Fruit fly (Drosophila melanogaster) whole organism, embryonic: ENCODE measurements around the gene in.

ENCODE experiments used
- B-H1 ChIP-seq: fragments of 200-800 bp; sonication (Bioruptor generic); IDR thresholded peaks from 3 replicates; pipeline ENCODE4 v1.3.6; 2022; ENCODE audit warnings: missing biosample characterization, missing genetic modification characterization
- CG10209 ChIP-seq: fragments of 200-800 bp; sonication (Bioruptor generic); optimal IDR thresholded peaks from 3 replicates; lab custom pipeline; 2017; ENCODE audit warnings: missing biosample characterization, mild to moderate bottlenecking, missing genetic modification characterization, missing genetic modification reagents
- CG11695 ChIP-seq: fragments of 200-800 bp; sonication (Bioruptor generic); IDR thresholded peaks from 3 replicates; pipeline ENCODE4 v1.3.6; 2022; ENCODE audit warnings: missing biosample characterization, missing genetic modification characterization
- CG12391 ChIP-seq: fragments of 200-800 bp; sonication (Bioruptor generic); optimal IDR thresholded peaks from 3 replicates; lab custom pipeline; 2018; ENCODE audit warnings: missing biosample characterization, mild to moderate bottlenecking, missing genetic modification characterization, moderate library complexity
- CG17568 ChIP-seq: fragments of 200-800 bp; sonication (Bioruptor generic); optimal IDR thresholded peaks from 2 replicates; lab custom pipeline; 2018; ENCODE audit warnings: missing biosample characterization, mild to moderate bottlenecking, missing genetic modification characterization, moderate library complexity
- CG32532 ChIP-seq: fragments of 200-800 bp; sonication (Bioruptor generic); IDR thresholded peaks from 2 replicates; pipeline ENCODE4 v1.3.6; 2022; ENCODE audit warnings: missing biosample characterization, missing genetic modification characterization
- CG3281 ChIP-seq: fragments of 200-800 bp; sonication (Bioruptor generic); optimal IDR thresholded peaks from 3 replicates; lab custom pipeline; 2017; ENCODE audit warnings: missing biosample characterization, mild to moderate bottlenecking, missing genetic modification characterization
- CG3838 ChIP-seq: fragments of 200-800 bp; sonication (Bioruptor generic); optimal IDR thresholded peaks from 3 replicates; lab custom pipeline; 2016; ENCODE audit warnings: missing biosample characterization, missing genetic modification characterization
- CG4282 ChIP-seq: fragments of 200-800 bp; sonication (Bioruptor generic); optimal IDR thresholded peaks from 2 replicates; lab custom pipeline; 2016; ENCODE audit warnings: missing biosample characterization, missing genetic modification characterization
- CG4424 ChIP-seq: fragments of 200-800 bp; sonication (Bioruptor generic); optimal IDR thresholded peaks from 3 replicates; lab custom pipeline; 2016; ENCODE audit warnings: missing biosample characterization, missing genetic modification characterization
- CG6765 ChIP-seq: fragments of 200-800 bp; sonication (Bioruptor generic); optimal IDR thresholded peaks from 3 replicates; lab custom pipeline; 2017; ENCODE audit warnings: missing biosample characterization, mild to moderate bottlenecking, missing genetic modification characterization
- CG7372 ChIP-seq: fragments of 200-800 bp; sonication (Bioruptor generic); IDR thresholded peaks from 2 replicates; pipeline ENCODE4 v1.3.6; 2022; ENCODE audit warnings: missing biosample characterization, missing genetic modification characterization
- CG7745 ChIP-seq: fragments of 200-800 bp; sonication (Bioruptor generic); optimal IDR thresholded peaks from 2 replicates; lab custom pipeline; 2018; ENCODE audit warnings: missing biosample characterization, mild to moderate bottlenecking, missing genetic modification characterization, moderate library complexity
- CG7839 ChIP-seq: fragments of 200-800 bp; sonication (Bioruptor generic); optimal IDR thresholded peaks from 3 replicates; lab custom pipeline; 2018; ENCODE audit warnings: missing biosample characterization, mild to moderate bottlenecking, missing genetic modification characterization, moderate library complexity
- CG8359 ChIP-seq: fragments of 200-800 bp; sonication (Bioruptor generic); optimal IDR thresholded peaks from 2 replicates; lab custom pipeline; 2017; ENCODE audit warnings: missing biosample characterization, mild to moderate bottlenecking, missing genetic modification characterization, borderline replicate concordance
- CG9215 ChIP-seq: fragments of 200-800 bp; sonication (Bioruptor generic); IDR thresholded peaks from 2 replicates; pipeline ENCODE4 v1.3.6; 2022; ENCODE audit warnings: missing biosample characterization, missing genetic modification characterization
- CG9932 ChIP-seq: fragments of 200-800 bp; sonication (Bioruptor generic); IDR thresholded peaks from 2 replicates; pipeline ENCODE4 v1.3.6; 2022; ENCODE audit warnings: missing biosample characterization, missing genetic modification characterization
- Dek ChIP-seq: fragments of 200-800 bp; sonication (Bioruptor generic); optimal IDR thresholded peaks from 3 replicates; lab custom pipeline; 2019; ENCODE audit warnings: missing biosample characterization, mild to moderate bottlenecking, missing genetic modification characterization, moderate library complexity
- Dip2 ChIP-seq: fragments of 200-800 bp; sonication (Bioruptor generic); IDR thresholded peaks from 2 replicates; pipeline ENCODE4 v1.3.6; 2022; ENCODE audit warnings: missing biosample characterization, missing genetic modification characterization
- Hr3 ChIP-seq: fragments of 200-800 bp; sonication (Bioruptor generic); optimal IDR thresholded peaks from 3 replicates; lab custom pipeline; 2016; ENCODE audit warnings: missing biosample characterization, missing genetic modification characterization
- Hr51 ChIP-seq, 2 experiments: fragments of 200-800 bp; sonication (Bioruptor generic); optimal IDR thresholded peaks; 2 replicates in 1 of 2; 3 replicates in 1 of 2; lab custom pipeline; 2016 to 2018; ENCODE audit warnings: missing biosample characterization in 2 of 2, missing genetic modification characterization in 2 of 2, mild to moderate bottlenecking in 1 of 2, moderate library complexity in 1 of 2
- Hr78 ChIP-seq, 2 experiments: fragments of 200-800 bp in 1 of 2; fragments of >200 bp in 1 of 2; sonication (Bioruptor generic) in 1 of 2; optimal IDR thresholded peaks; 2 replicates each; lab custom pipeline; 2017 to 2019; ENCODE audit warnings: missing biosample characterization in 2 of 2, missing genetic modification characterization in 2 of 2, mild to moderate bottlenecking in 1 of 2, moderate library complexity in 1 of 2
- Lhr ChIP-seq: fragments of 200-800 bp; sonication (Bioruptor generic); optimal IDR thresholded peaks from 3 replicates; lab custom pipeline; 2017; ENCODE audit warnings: mild to moderate bottlenecking, missing biosample characterization, missing genetic modification reagents, missing genetic modification characterization
- MBD-R2 ChIP-seq: fragments of 200-800 bp; sonication (Bioruptor generic); IDR thresholded peaks from 2 replicates; pipeline ENCODE4 v1.3.6; 2022; ENCODE audit warnings: missing biosample characterization, missing genetic modification characterization
- Myb ChIP-seq: fragments of 200-800 bp; sonication (Bioruptor generic); optimal IDR thresholded peaks from 2 replicates; lab custom pipeline; 2016; ENCODE audit warnings: missing biosample characterization, missing genetic modification characterization
- Nf-YA ChIP-seq: fragments of 200-800 bp; sonication (Bioruptor generic); IDR thresholded peaks from 2 replicates; pipeline ENCODE4 v1.3.6; 2022; ENCODE audit warnings: missing biosample characterization, missing genetic modification characterization
- Oaz ChIP-seq: fragments of 200-800 bp; sonication (Bioruptor generic); IDR thresholded peaks from 2 replicates; pipeline ENCODE4 v1.3.6; 2022; ENCODE audit warnings: missing biosample characterization, missing genetic modification characterization
- Ptx1 ChIP-seq: fragments of 200-800 bp; sonication (Bioruptor generic); IDR thresholded peaks from 2 replicates; pipeline ENCODE4 v1.3.6; 2022; ENCODE audit warnings: missing biosample characterization, missing genetic modification characterization
- Scr ChIP-seq: fragments of 200-800 bp; sonication (Bioruptor generic); IDR thresholded peaks from 2 replicates; pipeline ENCODE4 v1.3.6; 2022; ENCODE audit warnings: missing biosample characterization, missing genetic modification characterization; ENCODE audit not compliant: partially characterized antibody
- Ssrp ChIP-seq: fragments of 200-800 bp; sonication (Bioruptor generic); optimal IDR thresholded peaks from 2 replicates; lab custom pipeline; 2018; ENCODE audit warnings: missing biosample characterization, mild to moderate bottlenecking, missing genetic modification characterization, moderate library complexity
- Trl ChIP-seq, 3 experiments: fragments of >200 bp in 2 of 3; fragments of 200-800 bp in 1 of 3; sonication (Bioruptor generic) in 1 of 3; optimal IDR thresholded peaks; 2 replicates in 1 of 3; 3 replicates in 2 of 3; lab custom pipeline; 2016 to 2017; ENCODE audit warnings: missing biosample characterization in 1 of 3, missing genetic modification characterization in 1 of 3
- ap ChIP-seq: fragments of 200-800 bp; sonication (Bioruptor generic); IDR thresholded peaks from 2 replicates; pipeline ENCODE4 v1.3.6; 2022; ENCODE audit warnings: missing biosample characterization, missing genetic modification characterization
- bbx ChIP-seq: fragments of 200-800 bp; sonication (Bioruptor generic); IDR thresholded peaks from 2 replicates; pipeline ENCODE4 v1.3.6; 2022; ENCODE audit warnings: missing biosample characterization, missing genetic modification characterization; ENCODE audit not compliant: partially characterized antibody
- fd64A ChIP-seq: fragments of 200-800 bp; sonication (Bioruptor generic); optimal IDR thresholded peaks from 3 replicates; lab custom pipeline; 2018; ENCODE audit warnings: missing biosample characterization, mild to moderate bottlenecking, missing genetic modification characterization
- fd96Cb ChIP-seq: fragments of 200-800 bp; sonication (Bioruptor generic); optimal IDR thresholded peaks from 2 replicates; lab custom pipeline; 2018; ENCODE audit warnings: missing biosample characterization, mild to moderate bottlenecking, missing genetic modification characterization, moderate library complexity
- fru ChIP-seq: fragments of >200 bp; optimal IDR thresholded peaks from 2 replicates; lab custom pipeline; 2017
- insv ChIP-seq, 2 experiments: fragments of 200-800 bp; sonication (Bioruptor generic); optimal IDR thresholded peaks; 3 replicates each; lab custom pipeline; 2016 to 2018; ENCODE audit warnings: missing biosample characterization in 2 of 2, missing genetic modification characterization in 2 of 2
- inv ChIP-seq: fragments of 200-800 bp; sonication (Bioruptor generic); IDR thresholded peaks from 2 replicates; pipeline ENCODE4 v1.3.6; 2022; ENCODE audit warnings: missing biosample characterization, missing genetic modification characterization; ENCODE audit not compliant: partially characterized antibody
- luna ChIP-seq: fragments of 200-800 bp; sonication (Bioruptor generic); optimal IDR thresholded peaks from 2 replicates; lab custom pipeline; 2016; ENCODE audit warnings: missing biosample characterization, missing genetic modification characterization
- maf-S ChIP-seq: fragments of 200-800 bp; sonication (Bioruptor generic); optimal IDR thresholded peaks from 2 replicates; lab custom pipeline; 2016; ENCODE audit warnings: missing biosample characterization, missing genetic modification characterization
- odd ChIP-seq: fragments of 200-800 bp; sonication (Bioruptor generic); optimal IDR thresholded peaks from 2 replicates; lab custom pipeline; 2017; ENCODE audit warnings: missing biosample characterization, mild to moderate bottlenecking, missing genetic modification characterization
- pzg ChIP-seq: fragments of 200-800 bp; sonication (Bioruptor generic); optimal IDR thresholded peaks from 3 replicates; lab custom pipeline; 2018; ENCODE audit warnings: missing biosample characterization, mild to moderate bottlenecking, missing genetic modification characterization, moderate library complexity
- shn ChIP-seq: fragments of 200-800 bp; sonication (Bioruptor generic); optimal IDR thresholded peaks from 3 replicates; lab custom pipeline; 2016; ENCODE audit warnings: missing biosample characterization, missing genetic modification characterization
- sim ChIP-seq: fragments of 200-800 bp; sonication (Bioruptor generic); IDR thresholded peaks from 2 replicates; pipeline ENCODE4 v1.3.6; 2022; ENCODE audit warnings: missing biosample characterization, missing genetic modification characterization
- slp2 ChIP-seq: fragments of 200-800 bp; sonication (Bioruptor generic); optimal IDR thresholded peaks from 2 replicates; lab custom pipeline; 2016; ENCODE audit warnings: missing biosample characterization, missing genetic modification characterization
- sqz ChIP-seq: fragments of 200-800 bp; sonication (Bioruptor generic); optimal IDR thresholded peaks from 3 replicates; lab custom pipeline; 2018; ENCODE audit warnings: missing biosample characterization, mild to moderate bottlenecking, missing genetic modification characterization
- trem ChIP-seq: fragments of 200-800 bp; optimal IDR thresholded peaks from 3 replicates; lab custom pipeline; 2019; ENCODE audit warnings: missing biosample characterization, mild to moderate bottlenecking, missing genetic modification characterization, moderate library complexity

in gene

dm6 chr3L:20398243-20399222 is 31.5 kb downstream of the in start (continued):
- TF ChIP-seq Dek (tag; lab: Kevin White, UChicago), result peak; percentile 90
- TF ChIP-seq odd (GFP tag; lab: Kevin White, UChicago), result peak; percentile 82
- TF ChIP-seq CG4424 (GFP tag; lab: Kevin White, UChicago), result peak; percentile 91
- TF ChIP-seq CG3281 (GFP tag; lab: Kevin White, UChicago), result peak; percentile 89
- TF ChIP-seq pzg (GFP tag; lab: Kevin White, UChicago), result no peak
- peak; percentile 82 for TF ChIP-seq Hr3 (GFP tag; lab: Kevin White, UChicago)
- TF ChIP-seq CG10209 (GFP tag; lab: Kevin White, UChicago), result peak; percentile 83
- no peak for TF ChIP-seq luna (GFP tag; lab: Kevin White, UChicago)
- TF ChIP-seq MBD-R2, result peak; percentile 9; the same call in 1 of the 2 replicates
- peak; percentile 82 for TF ChIP-seq fd96Cb (tag; lab: Kevin White, UChicago)
- peak; percentile 50 for TF ChIP-seq ap (GFP tag; lab: Robert Waterston, UW)
- TF ChIP-seq shn, result peak; percentile 59
- peak; percentile 86 for TF ChIP-seq Ssrp
- TF ChIP-seq CG9215 (GFP tag; lab: Robert Waterston, UW), result peak; percentile 67
- TF ChIP-seq Nf-YA (GFP tag; lab: Robert Waterston, UW), result 0 out of 2 replicates have a peak, but pooled peaks have one; percentile 39
- peak; percentile 19 for TF ChIP-seq CG3838 (GFP tag; lab: Kevin White, UChicago)
- peak; percentile 90 for TF ChIP-seq CG12391 (tag; lab: Kevin White, UChicago)
- peak in 1 of 2 experiments; percentile 93 for TF ChIP-seq Hr78 (GFP tag; optimal IDR thresholded peaks at IDR 0.05; lab: Kevin White, UChicago)
- peak; percentile 76 for TF ChIP-seq CG17568 (GFP tag; lab: Kevin White, UChicago)
- TF ChIP-seq trem (tag; lab: Kevin White, UChicago), result peak; percentile 77
- no peak for TF ChIP-seq Dip2 (GFP tag; lab: Robert Waterston, UW)
- TF ChIP-seq Trl (optimal IDR thresholded peaks at IDR 0.05; lab: Kevin White, UChicago), result peak; percentile 51 to 67
- peak; percentile 65 for TF ChIP-seq Trl (GFP tag; optimal IDR thresholded peaks at IDR 0.05; lab: Kevin White, UChicago)
- TF ChIP-seq CG7745 (tag; lab: Kevin White, UChicago), result no peak
- peak in 1 of 2 experiments; percentile 12 for TF ChIP-seq insv (GFP tag; optimal IDR thresholded peaks at IDR 0.05; lab: Kevin White, UChicago)
- peak; percentile 91 for TF ChIP-seq CG7839 (tag; lab: Kevin White, UChicago)
- TF ChIP-seq CG6765 (GFP tag; lab: Kevin White, UChicago), result peak; percentile 78
- peak; percentile 29 for TF ChIP-seq CG8359 (GFP tag; lab: Kevin White, UChicago)
- TF ChIP-seq CG4282 (GFP tag; lab: Kevin White, UChicago), result no peak
- peak; percentile 55 to 92 for TF ChIP-seq Hr51 (GFP tag; optimal IDR thresholded peaks at IDR 0.05; lab: Kevin White, UChicago)
- TF ChIP-seq sqz (GFP tag; lab: Kevin White, UChicago), result peak; percentile 76
- no peak; the same call in 1 of the 2 replicates for TF ChIP-seq sim (GFP tag; lab: Robert Waterston, UW)
- TF ChIP-seq CG11695 (GFP tag; lab: Robert Waterston, UW), result peak; percentile 82
- TF ChIP-seq CG32532, result peak; percentile 77
- no peak for TF ChIP-seq bbx
- peak; percentile 71 for TF ChIP-seq CG7372 (GFP tag; lab: Robert Waterston, UW)
- TF ChIP-seq CG9932 (GFP tag; lab: Robert Waterston, UW), result peak; percentile 80
- no peak for TF ChIP-seq Scr (GFP tag; lab: Robert Waterston, UW)
- peak; percentile 11 for TF ChIP-seq fd64A (GFP tag; lab: Kevin White, UChicago)
- peak; percentile 66 for TF ChIP-seq maf-S
- peak; percentile 67 for TF ChIP-seq B-H1
- peak; percentile 59 for TF ChIP-seq Oaz (GFP tag; lab: Robert Waterston, UW)
- TF ChIP-seq Lhr, result peak; percentile 43
- TF ChIP-seq fru (lab: Kevin White, UChicago), result no peak
- peak; percentile 21 for TF ChIP-seq Myb
- TF ChIP-seq inv (GFP tag; lab: Robert Waterston, UW), result no peak
- peak; percentile 85 for TF ChIP-seq Ptx1
- peak; percentile 57 for TF ChIP-seq slp2 (GFP tag; lab: Kevin White, UChicago)
